Worm (Caenorhabditis elegans): Measurements from ENCODE around the gene ins-9.

- TF ChIP-seq ceh-30 (tag; optimal IDR thresholded peaks at IDR 0.05) (no peak), hlh-30 (tag; optimal IDR thresholded peaks at IDR 0.05; ENCODE audit: insufficient read depth) (no peak)
Observed at ce11 chrX:8835405-8835804, 31.1 kb downstream of the ins-9 start, which contains the start of gene sec-15.

All from whole organism, late embryonic.